Fruit fly (Drosophila melanogaster) whole organism, adult: ENCODE results near the gene CG1316.

ENCODE experiments used
- CG14711 ChIP-seq: fragments of 200-800 bp; sonication (Bioruptor generic); optimal IDR thresholded peaks from 2 replicates; lab custom pipeline; 2018; ENCODE audit warnings: missing biosample characterization, mild to moderate bottlenecking, missing genetic modification characterization, moderate library complexity
- CG5204 ChIP-seq: fragments of 200-800 bp; sonication (Bioruptor generic); optimal IDR thresholded peaks from 2 replicates; lab custom pipeline; 2016; ENCODE audit warnings: missing biosample characterization, missing genetic modification characterization
- CG7101 ChIP-seq: fragments of 200-800 bp; sonication (Bioruptor generic); optimal IDR thresholded peaks from 2 replicates; lab custom pipeline; 2018; ENCODE audit warnings: missing biosample characterization, mild to moderate bottlenecking, missing genetic modification characterization, moderate library complexity
- Mnt ChIP-seq: fragments of 200-800 bp; sonication (Bioruptor generic); optimal IDR thresholded peaks from 2 replicates; lab custom pipeline; 2016; ENCODE audit warnings: missing biosample characterization, mild to moderate bottlenecking, missing genetic modification characterization
- cic ChIP-seq: fragments of 200-800 bp; sonication (Bioruptor generic); optimal IDR thresholded peaks from 2 replicates; lab custom pipeline; 2017; ENCODE audit warnings: missing biosample characterization, mild to moderate bottlenecking, missing genetic modification characterization, moderate library complexity
- kay ChIP-seq: fragments of 200-800 bp; sonication (Bioruptor generic); peaks from one replicate; lab custom pipeline; 2016; ENCODE audit warnings: missing biosample characterization, missing genetic modification characterization, borderline replicate concordance
- tj ChIP-seq: fragments of 200-800 bp; sonication (Bioruptor generic); optimal IDR thresholded peaks from 3 replicates; lab custom pipeline; 2017; ENCODE audit warnings: missing biosample characterization, mild to moderate bottlenecking, missing genetic modification characterization, moderate library complexity

- TF ChIP-seq CG14711 (tag; lab: Kevin White, UChicago) = no peak
- TF ChIP-seq cic = no peak
- no peak for TF ChIP-seq kay (GFP tag; lab: Kevin White, UChicago)
- TF ChIP-seq CG7101 = no peak
- TF ChIP-seq Mnt = no peak
- TF ChIP-seq tj (GFP tag; lab: Kevin White, UChicago) = no peak
- no peak for TF ChIP-seq CG5204 (GFP tag; lab: Kevin White, UChicago)
Observed at dm6 chr3L:4307691-4308383, 24.2 kb downstream of the CG1316 start, which contains the start of gene dyl.
